Fruit fly (Drosophila melanogaster) whole organism, embryonic: ENCODE measurements around the gene Rlb1.

Experiments used
- Awh ChIP-seq: fragments of 200-800 bp; sonication (Bioruptor generic); IDR thresholded peaks from 2 replicates; pipeline ENCODE4, ENCODE4 v1.3.6; 2022; ENCODE audit warnings: missing biosample characterization, missing genetic modification characterization
- B-H2 ChIP-seq: fragments of 200-800 bp; sonication (Bioruptor generic); optimal IDR thresholded peaks from 2 replicates; lab custom pipeline; 2018; ENCODE audit warnings: missing biosample characterization, mild to moderate bottlenecking, missing genetic modification characterization
- CG10979 ChIP-seq: fragments of 200-800 bp; sonication (Bioruptor generic); optimal IDR thresholded peaks from 2 replicates; lab custom pipeline; 2018; ENCODE audit warnings: missing biosample characterization, mild to moderate bottlenecking, missing genetic modification characterization, moderate library complexity
- CG11085 ChIP-seq: fragments of 200-800 bp; sonication (Bioruptor generic); IDR thresholded peaks from 2 replicates; pipeline ENCODE4 v1.3.6; 2022; ENCODE audit warnings: missing biosample characterization, missing genetic modification characterization
- CG12391 ChIP-seq: fragments of 200-800 bp; sonication (Bioruptor generic); optimal IDR thresholded peaks from 3 replicates; lab custom pipeline; 2018; ENCODE audit warnings: missing biosample characterization, mild to moderate bottlenecking, missing genetic modification characterization, moderate library complexity
- CG13123 ChIP-seq: fragments of 200-800 bp; sonication (Bioruptor generic); optimal IDR thresholded peaks from 2 replicates; lab custom pipeline; 2016; ENCODE audit warnings: missing biosample characterization, missing genetic modification characterization
- CG13894 ChIP-seq: fragments of 200-800 bp; sonication (Bioruptor generic); optimal IDR thresholded peaks from 3 replicates; lab custom pipeline; 2018; ENCODE audit warnings: missing biosample characterization, mild to moderate bottlenecking, missing genetic modification characterization, moderate library complexity
- CG14667 ChIP-seq: fragments of 200-800 bp; sonication (Bioruptor generic); IDR thresholded peaks from 2 replicates; pipeline ENCODE4 v1.3.6; 2022; ENCODE audit warnings: missing biosample characterization, missing genetic modification characterization
- CG16815 ChIP-seq: fragments of 200-800 bp; sonication (Bioruptor generic); optimal IDR thresholded peaks from 3 replicates; lab custom pipeline; 2017; ENCODE audit warnings: missing biosample characterization, mild to moderate bottlenecking, missing genetic modification characterization
- CG2116 ChIP-seq: fragments of 200-800 bp; sonication (Bioruptor generic); optimal IDR thresholded peaks from 3 replicates; lab custom pipeline; 2018; ENCODE audit warnings: missing biosample characterization, mild to moderate bottlenecking, missing genetic modification characterization
- CG30403 ChIP-seq: fragments of 200-800 bp; sonication (Bioruptor generic); optimal IDR thresholded peaks from 3 replicates; lab custom pipeline; 2016; ENCODE audit warnings: missing biosample characterization, missing genetic modification characterization
- CG3163 ChIP-seq: fragments of 200-800 bp; sonication (Bioruptor generic); optimal IDR thresholded peaks from 3 replicates; lab custom pipeline; 2016; ENCODE audit warnings: missing biosample characterization, missing genetic modification characterization
- CG32772 ChIP-seq: fragments of 200-800 bp; sonication (Bioruptor generic); IDR thresholded peaks from 2 replicates; pipeline ENCODE4 v1.3.6; 2022; ENCODE audit warnings: missing biosample characterization, missing genetic modification characterization
- CG33557 ChIP-seq: fragments of 200-800 bp; sonication (Bioruptor generic); optimal IDR thresholded peaks from 2 replicates; lab custom pipeline; 2019; ENCODE audit warnings: missing biosample characterization, mild to moderate bottlenecking, missing genetic modification characterization, moderate library complexity
- CG34376 ChIP-seq: fragments of 200-800 bp; sonication (Bioruptor generic); optimal IDR thresholded peaks from 2 replicates; lab custom pipeline; 2018; ENCODE audit warnings: missing biosample characterization, mild to moderate bottlenecking, missing genetic modification characterization
- CG3838 ChIP-seq: fragments of 200-800 bp; sonication (Bioruptor generic); optimal IDR thresholded peaks from 3 replicates; lab custom pipeline; 2016; ENCODE audit warnings: missing biosample characterization, missing genetic modification characterization
- CG42726 ChIP-seq: fragments of 200-800 bp; sonication (Bioruptor generic); IDR thresholded peaks from 2 replicates; pipeline ENCODE4 v1.3.6; 2022; ENCODE audit warnings: missing biosample characterization, missing genetic modification characterization; ENCODE audit not compliant: partially characterized antibody
- CG4617 ChIP-seq: fragments of 200-800 bp; sonication (Bioruptor generic); optimal IDR thresholded peaks from 3 replicates; lab custom pipeline; 2016; ENCODE audit warnings: missing biosample characterization, missing genetic modification characterization, borderline replicate concordance
- CG7372 ChIP-seq: fragments of 200-800 bp; sonication (Bioruptor generic); IDR thresholded peaks from 2 replicates; pipeline ENCODE4 v1.3.6; 2022; ENCODE audit warnings: missing biosample characterization, missing genetic modification characterization
- CG8924 ChIP-seq: fragments of 200-800 bp; optimal IDR thresholded peaks from 3 replicates; lab custom pipeline; 2019; ENCODE audit warnings: missing biosample characterization, mild to moderate bottlenecking, missing genetic modification characterization, moderate library complexity
- CG9876 ChIP-seq: fragments of 200-800 bp; sonication (Bioruptor generic); optimal IDR thresholded peaks from 2 replicates; lab custom pipeline; 2016; ENCODE audit warnings: missing biosample characterization, missing genetic modification characterization
- D19A ChIP-seq: fragments of 200-800 bp; optimal IDR thresholded peaks from 3 replicates; lab custom pipeline; 2019; ENCODE audit warnings: missing biosample characterization, mild to moderate bottlenecking, missing genetic modification characterization, moderate library complexity
- Dbx ChIP-seq: fragments of 200-800 bp; sonication (Bioruptor generic); IDR thresholded peaks from 3 replicates; pipeline ENCODE4 v1.3.6; 2022; ENCODE audit warnings: missing biosample characterization, missing genetic modification characterization
- Doc2 ChIP-seq: fragments of 200-800 bp; sonication (Bioruptor generic); IDR thresholded peaks from 2 replicates; pipeline ENCODE4 v1.3.6; 2022; ENCODE audit warnings: missing biosample characterization, missing genetic modification characterization
- Elba2 ChIP-seq: fragments of 200-800 bp; sonication (Bioruptor generic); optimal IDR thresholded peaks from 3 replicates; lab custom pipeline; 2016; ENCODE audit warnings: missing biosample characterization, missing genetic modification characterization
- Ets97D ChIP-seq: fragments of 200-800 bp; sonication (Bioruptor generic); optimal IDR thresholded peaks from 3 replicates; lab custom pipeline; 2016; ENCODE audit warnings: missing biosample characterization, missing genetic modification characterization
- Hey ChIP-seq: fragments of 200-800 bp; sonication (Bioruptor generic); optimal IDR thresholded peaks from 3 replicates; lab custom pipeline; 2018; ENCODE audit warnings: missing biosample characterization, mild to moderate bottlenecking, missing genetic modification characterization
- Mad ChIP-seq: fragments of 200-800 bp; sonication (Bioruptor generic); optimal IDR thresholded peaks from 2 replicates; lab custom pipeline; 2016; ENCODE audit warnings: missing biosample characterization, missing genetic modification characterization
- Oli ChIP-seq: fragments of 200-800 bp; sonication (Bioruptor generic); optimal IDR thresholded peaks from 2 replicates; lab custom pipeline; 2018; ENCODE audit warnings: missing biosample characterization, mild to moderate bottlenecking, missing genetic modification characterization, moderate library complexity
- Opbp ChIP-seq: fragments of 200-800 bp; sonication (Bioruptor generic); IDR thresholded peaks from 3 replicates; pipeline ENCODE4 v1.3.6; 2022; ENCODE audit warnings: missing biosample characterization, missing genetic modification characterization; ENCODE audit not compliant: partially characterized antibody
- Rfx ChIP-seq: fragments of 200-800 bp; sonication (Bioruptor generic); IDR thresholded peaks from 2 replicates; pipeline ENCODE4 v1.3.6; 2022; ENCODE audit warnings: missing biosample characterization, missing genetic modification characterization
- Rx ChIP-seq: fragments of 200-800 bp; sonication (Bioruptor generic); IDR thresholded peaks from 2 replicates; pipeline ENCODE4 v1.3.6; 2022; ENCODE audit warnings: missing biosample characterization, missing genetic modification characterization
- Ssrp ChIP-seq: fragments of 200-800 bp; sonication (Bioruptor generic); optimal IDR thresholded peaks from 2 replicates; lab custom pipeline; 2018; ENCODE audit warnings: missing biosample characterization, mild to moderate bottlenecking, missing genetic modification characterization, moderate library complexity
- ase ChIP-seq: fragments of 200-800 bp; sonication (Bioruptor generic); IDR thresholded peaks from 3 replicates; pipeline ENCODE4 v1.3.6; 2022; ENCODE audit warnings: missing biosample characterization, missing genetic modification characterization
- cad ChIP-seq: fragments of >200 bp; optimal IDR thresholded peaks from 2 replicates; lab custom pipeline; 2017; ENCODE audit warnings: missing biosample characterization, missing genetic modification characterization
- crol ChIP-seq: fragments of 200-800 bp; sonication (Bioruptor generic); IDR thresholded peaks from 2 replicates; pipeline ENCODE4 v1.3.6; 2022; ENCODE audit warnings: missing biosample characterization, missing genetic modification characterization
- dimm ChIP-seq: fragments of 200-800 bp; sonication (Bioruptor generic); IDR thresholded peaks from 2 replicates; pipeline ENCODE4 v1.3.6; 2022; ENCODE audit warnings: missing biosample characterization, missing genetic modification characterization
- dmrt99B ChIP-seq: fragments of 200-800 bp; sonication (Bioruptor generic); optimal IDR thresholded peaks from 2 replicates; lab custom pipeline; 2018; ENCODE audit warnings: missing biosample characterization, mild to moderate bottlenecking, missing genetic modification characterization, moderate library complexity
- gfzf ChIP-seq: fragments of 200-800 bp; sonication (Bioruptor generic); optimal IDR thresholded peaks from 2 replicates; lab custom pipeline; 2016; ENCODE audit warnings: missing biosample characterization, mild to moderate bottlenecking, missing genetic modification characterization, moderate library complexity
- grn ChIP-seq: fragments of 200-800 bp; sonication (Bioruptor generic); optimal IDR thresholded peaks from 3 replicates; lab custom pipeline; 2017; ENCODE audit warnings: missing biosample characterization, missing genetic modification characterization
- pnt ChIP-seq: fragments of 200-800 bp; sonication (Bioruptor generic); optimal IDR thresholded peaks from 3 replicates; lab custom pipeline; 2016; ENCODE audit warnings: missing biosample characterization, missing genetic modification characterization
- ranshi ChIP-seq: fragments of 200-800 bp; sonication (Bioruptor generic); IDR thresholded peaks from 2 replicates; pipeline ENCODE4 v1.3.6; 2022; ENCODE audit warnings: missing biosample characterization, missing genetic modification characterization
- rib ChIP-seq: fragments of 200-800 bp; sonication (Bioruptor generic); IDR thresholded peaks from 2 replicates; pipeline ENCODE4 v1.3.6; 2022; ENCODE audit warnings: missing biosample characterization, missing genetic modification characterization
- run ChIP-seq: fragments of 200-800 bp; sonication (Bioruptor generic); optimal IDR thresholded peaks from 3 replicates; lab custom pipeline; 2018; ENCODE audit warnings: missing biosample characterization, mild to moderate bottlenecking, missing genetic modification characterization
- sens ChIP-seq: fragments of 200-800 bp; sonication (Bioruptor generic); peaks from one replicate; lab custom pipeline; 2016; ENCODE audit warnings: missing biosample characterization, missing genetic modification characterization
- shn ChIP-seq: fragments of 200-800 bp; sonication (Bioruptor generic); optimal IDR thresholded peaks from 3 replicates; lab custom pipeline; 2016; ENCODE audit warnings: missing biosample characterization, missing genetic modification characterization
- ssp ChIP-seq: fragments of 200-800 bp; sonication (Bioruptor generic); IDR thresholded peaks from 2 replicates; pipeline ENCODE4 v1.3.6; 2022; ENCODE audit warnings: missing biosample characterization, missing genetic modification characterization
- wek ChIP-seq: fragments of 200-800 bp; sonication (Bioruptor generic); optimal IDR thresholded peaks from 3 replicates; lab custom pipeline; 2018; ENCODE audit warnings: missing biosample characterization, mild to moderate bottlenecking, missing genetic modification characterization, moderate library complexity
- zen ChIP-seq: fragments of 200-800 bp; sonication (Bioruptor generic); optimal IDR thresholded peaks from 3 replicates; lab custom pipeline; 2018; ENCODE audit warnings: missing biosample characterization, mild to moderate bottlenecking, missing genetic modification characterization, moderate library complexity
- zfh2 ChIP-seq: fragments of 200-800 bp; sonication (Bioruptor generic); optimal IDR thresholded peaks from 2 replicates; lab custom pipeline; 2016; ENCODE audit warnings: missing biosample characterization, missing genetic modification characterization

Gene Rlb1

dm6 chr3R:9563240-9563992 lies 50.3 kb downstream of the Rlb1 start, which contains the start of the genes CG9393 and Vps45 (continued):
- TF ChIP-seq CG9876 (GFP tag; lab: Kevin White, UChicago) (peak; percentile 12), pnt (peak; percentile 50), CG13894 (tag; lab: Kevin White, UChicago) (no peak), dmrt99B (tag; lab: Kevin White, UChicago) (no peak), ranshi (GFP tag; lab: Robert Waterston, UW) (peak; percentile 36; the same call in 1 of the 2 replicates), Hey (no peak), Mad (GFP tag; lab: Kevin White, UChicago) (peak; percentile 72), CG33557 (GFP tag; lab: Kevin White, UChicago) (peak; percentile 54), CG16815 (GFP tag; lab: Kevin White, UChicago) (peak; percentile 3), run (tag; lab: Kevin White, UChicago) (no peak), CG11085 (peak; percentile 49; the same call in 1 of the 2 replicates), shn (GFP tag; lab: Kevin White, UChicago) (peak; percentile 52), Ets97D (GFP tag; lab: Kevin White, UChicago) (peak; percentile 77), zfh2 (peak; percentile 79), CG42726 (peak; percentile 82), cad (GFP tag; lab: Kevin White, UChicago) (no peak), CG32772 (peak; percentile 65), Dbx (peak; percentile 80), ase (GFP tag; lab: Robert Waterston, UW) (no peak), CG3163 (GFP tag; lab: Kevin White, UChicago) (peak; percentile 35), Awh (GFP tag; lab: Robert Waterston, UW) (peak; percentile 6; the same call in 1 of the 2 replicates), grn (peak; percentile 84), CG7372 (GFP tag; lab: Robert Waterston, UW) (peak; percentile 40; the same call in 1 of the 2 replicates), CG10979 (tag; lab: Kevin White, UChicago) (peak; percentile 45), Elba2 (GFP tag; lab: Kevin White, UChicago) (peak; percentile 13), Rx (GFP tag; lab: Robert Waterston, UW) (0 out of 2 replicates have a peak, but pooled peaks have one; percentile 23), Rfx (GFP tag; lab: Robert Waterston, UW) (peak; percentile 64), CG30403 (GFP tag; lab: Kevin White, UChicago) (peak; percentile 77), wek (no peak), CG14667 (GFP tag; lab: Robert Waterston, UW) (no peak; the same call in 1 of the 2 replicates), D19A (tag; lab: Kevin White, UChicago) (no peak), CG3838 (GFP tag; lab: Kevin White, UChicago) (no peak), crol (GFP tag; lab: Robert Waterston, UW) (no peak), zen (tag; lab: Kevin White, UChicago) (peak; percentile 51), sens (GFP tag; lab: Kevin White, UChicago) (peak; percentile 94), CG34376 (GFP tag; lab: Kevin White, UChicago) (peak; percentile 72), Ssrp (tag; lab: Kevin White, UChicago) (peak; percentile 47), Opbp (GFP tag; lab: Robert Waterston, UW) (peak; percentile 90), rib (GFP tag; lab: Robert Waterston, UW) (peak; percentile 73), gfzf (GFP tag; lab: Kevin White, UChicago) (peak; percentile 27), dimm (GFP tag; lab: Robert Waterston, UW) (no peak), CG8924 (tag; lab: Kevin White, UChicago) (peak; percentile 68), B-H2 (GFP tag; lab: Kevin White, UChicago) (peak; percentile 70), CG2116 (GFP tag; lab: Kevin White, UChicago) (peak; percentile 95), CG12391 (tag; lab: Kevin White, UChicago) (peak; percentile 80), CG13123 (GFP tag; lab: Kevin White, UChicago) (peak; percentile 52), CG4617 (peak; percentile 75), Oli (tag; lab: Kevin White, UChicago) (peak; percentile 27), ssp (GFP tag; lab: Robert Waterston, UW) (peak; percentile 55), Doc2 (no peak)
